Worm (Caenorhabditis elegans) whole organism, early embryonic: ENCODE measurements around the gene srh-36.

Experiments used
- aly-1 ChIP-seq: sonication (generic microtip); optimal IDR thresholded peaks from 2 replicates; lab custom pipeline; 2016; ENCODE audit warnings: missing genetic modification characterization, missing compliant biosample characterization
- ama-1 ChIP-seq: fragments of 150-350 bp; optimal IDR thresholded peaks from 2 replicates; lab custom pipeline; 2014
- pes-1 ChIP-seq: fragments of 200-800 bp; sonication (Bioruptor generic); IDR thresholded peaks from 2 replicates; pipeline ENCODE4 v1.3.6; 2022; ENCODE audit warnings: missing genetic modification reagents, missing genetic modification characterization, missing compliant biosample characterization
- scrt-1 ChIP-seq: fragments of 200-800 bp; sonication (Bioruptor generic); IDR thresholded peaks from 2 replicates; pipeline ENCODE4 v1.3.6; 2022; ENCODE audit warnings: missing genetic modification characterization, missing compliant biosample characterization

DNA sequence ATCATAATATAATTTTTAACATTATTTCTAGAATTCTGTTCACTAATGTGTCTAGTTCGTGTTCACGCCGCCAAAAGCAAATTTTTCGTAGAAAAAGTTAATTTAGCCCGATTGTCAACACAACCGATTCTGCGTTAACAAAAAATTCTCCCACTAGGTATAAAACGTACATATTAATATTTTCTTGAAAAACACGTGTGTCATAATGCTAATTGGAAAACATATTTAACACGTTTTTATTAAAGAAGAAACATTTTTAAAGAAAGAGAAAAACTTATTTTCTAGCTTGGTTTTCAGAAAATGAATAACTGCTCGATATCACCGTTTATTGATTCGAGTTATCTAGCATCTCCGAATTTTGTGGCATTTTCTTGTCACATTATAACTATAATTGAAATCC is 48.7 kb upstream of the srh-36 start, which contains the start of gene srh-243:
- TF ChIP-seq aly-1 (tag; lab: Kevin White, UChicago): no peak
- no peak for TF ChIP-seq scrt-1
- TF ChIP-seq pes-1 (GFP tag; lab: Robert Waterston, UW): no peak
- TF ChIP-seq ama-1 (lab: Kevin White, UChicago): no peak
